Worm (Caenorhabditis elegans) whole organism, L4 larva: ENCODE results near the gene B0222.11.

Experiments used
- F49E8.2 ChIP-seq: sonication (generic microtip); optimal IDR thresholded peaks from 2 replicates; lab custom pipeline; 2016; ENCODE audit warnings: missing compliant biosample characterization, mild to moderate bottlenecking, missing genetic modification characterization, borderline replicate concordance
- R02D3.7 ChIP-seq: fragments of 150-350 bp; sonication (generic microtip); optimal IDR thresholded peaks from 3 replicates; lab custom pipeline; 2014; ENCODE audit warnings: missing biosample characterization, missing genetic modification characterization
- cey-2 ChIP-seq: sonication (generic microtip); optimal IDR thresholded peaks from 3 replicates; lab custom pipeline; 2017; ENCODE audit warnings: missing genetic modification characterization, mild to moderate bottlenecking, missing compliant biosample characterization, antibody characterized with exemption, borderline replicate concordance; ENCODE audit not compliant: insufficient read depth
- dmd-6 ChIP-seq: fragments of 200-800 bp; sonication (Bioruptor generic); IDR thresholded peaks from 2 replicates; pipeline ENCODE4 v1.3.6; 2022; ENCODE audit warnings: missing genetic modification reagents, missing genetic modification characterization, missing compliant biosample characterization
- hlh-30 ChIP-seq: sonication (generic microtip); optimal IDR thresholded peaks from 2 replicates; lab custom pipeline; 2017; ENCODE audit warnings: antibody characterized with exemption, mild to moderate bottlenecking, missing genetic modification characterization, missing compliant biosample characterization; ENCODE audit not compliant: insufficient read depth
- lin-13 ChIP-seq: fragments of 150-350 bp; optimal IDR thresholded peaks from 2 replicates; lab custom pipeline; 2014; ENCODE audit warnings: missing biosample characterization, missing genetic modification reagents, missing genetic modification characterization
- nhr-10 ChIP-seq: fragments of 150-350 bp; optimal IDR thresholded peaks from 2 replicates; lab custom pipeline; 2014; ENCODE audit warnings: missing biosample characterization, missing genetic modification characterization
- nhr-11 ChIP-seq: fragments of 150-350 bp; optimal IDR thresholded peaks from 2 replicates; lab custom pipeline; 2014; ENCODE audit warnings: missing biosample characterization, missing genetic modification characterization
- pha-4 ChIP-seq, 2 experiments: fragments of 150-350 bp in 1 of 2; fragments of 200-800 bp in 1 of 2; sonication (Bioruptor generic) in 1 of 2; IDR thresholded peaks in 1 of 2; optimal IDR thresholded peaks in 1 of 2; 2 replicates each; pipeline versions ENCODE4 v1.3.6 to Lab custom; 2014 to 2022; ENCODE audit warnings: missing genetic modification characterization in 2 of 2, missing genetic modification reagents in 2 of 2, missing biosample characterization in 1 of 2, missing compliant biosample characterization in 1 of 2
- skn-1 ChIP-seq: fragments of 150-350 bp; optimal IDR thresholded peaks from 2 replicates; lab custom pipeline; 2014; ENCODE audit warnings: missing biosample characterization, missing genetic modification characterization
- unc-39 ChIP-seq: sonication (generic microtip); optimal IDR thresholded peaks from 2 replicates; lab custom pipeline; 2017; ENCODE audit warnings: missing biosample characterization, missing genetic modification characterization

ce11 chrV:9122004-9122403, 46.0 kb downstream of the B0222.11 start, which contains the start of gene F21C10.13:
- TF ChIP-seq nhr-10 (no peak), dmd-6 (GFP tag; lab: Robert Waterston, UW) (no peak), cey-2 (tag; lab: Kevin White, UChicago) (no peak), R02D3.7 (tag; lab: Kevin White, UChicago) (no peak), hlh-30 (tag; lab: Kevin White, UChicago) (no peak), unc-39 (no peak), nhr-11 (tag; lab: Kevin White, UChicago) (no peak), pha-4 (GFP tag; IDR thresholded peaks at IDR 0.05; lab: Robert Waterston, UW) (no peak), pha-4 (tag; optimal IDR thresholded peaks at IDR 0.05; lab: Kevin White, UChicago) (no peak), F49E8.2 (tag; lab: Kevin White, UChicago) (no peak), lin-13 (no peak), skn-1 (no peak)
